Worm (Caenorhabditis elegans): ENCODE measurements around the gene dmd-8.

DNA sequence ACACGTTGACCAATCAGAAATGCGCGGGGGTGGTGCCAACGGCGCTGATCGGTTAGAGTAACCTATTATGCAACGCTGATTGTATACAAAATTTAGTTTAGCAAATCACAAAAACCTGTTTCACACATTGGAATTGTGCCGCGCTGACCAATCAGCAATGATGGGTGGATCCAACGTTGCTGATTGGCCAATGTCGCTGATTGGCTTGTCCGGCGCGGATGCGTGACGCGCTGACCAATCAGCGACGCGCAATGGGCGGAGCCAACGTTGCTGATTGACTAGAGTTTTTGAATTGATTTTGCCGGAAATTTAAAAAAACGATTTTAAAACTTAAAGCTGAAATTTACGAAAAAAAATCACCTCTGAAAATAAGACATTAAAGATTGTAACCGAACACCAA is 51.0 kb downstream of the dmd-8 start:
- TF ChIP-seq pes-1 (GFP tag; IDR thresholded peaks at IDR 0.05), result no peak
- no peak for TF ChIP-seq scrt-1 (GFP tag; IDR thresholded peaks at IDR 0.05)
- TF ChIP-seq tbx-11 (GFP tag; IDR thresholded peaks at IDR 0.05), result no peak
- no peak for TF ChIP-seq ama-1 (optimal IDR thresholded peaks at IDR 0.05)
- no peak for TF ChIP-seq hnd-1 (tag; optimal IDR thresholded peaks at IDR 0.05)
